Fruit fly (Drosophila melanogaster) whole organism: ENCODE data around the gene rho-5.

ENCODE experiments used
- CG8478 ChIP-seq: fragments of >200 bp; optimal IDR thresholded peaks from 2 replicates; lab custom pipeline; 2018; ENCODE audit warnings: inconsistent platforms
- EcR ChIP-seq, 2 experiments: fragments of >200 bp; optimal IDR thresholded peaks; 2 replicates each; lab custom pipeline; 2017; ENCODE audit warnings: missing biosample characterization in 2 of 2, missing genetic modification characterization in 2 of 2, missing genetic modification reagents in 2 of 2
- pan ChIP-seq: fragments of >200 bp; optimal IDR thresholded peaks from 2 replicates; lab custom pipeline; 2017
- usp ChIP-seq: fragments of >200 bp; optimal IDR thresholded peaks from 2 replicates; lab custom pipeline; 2017; ENCODE audit warnings: missing biosample characterization, missing genetic modification characterization, mixed read lengths

- TF ChIP-seq CG8478 (no peak), usp (GFP tag; lab: Kevin White, UChicago) (no peak), pan (lab: Kevin White, UChicago) (no peak), EcR (GFP tag; optimal IDR thresholded peaks at IDR 0.05; lab: Kevin White, UChicago) (no peak)
Observed at dm6 chr2L:10322773-10323487, 50.8 kb downstream of the rho-5 start, which contains the start of gene CG5381.
